Fruit fly (Drosophila melanogaster) Kc167 (cell line): ENCODE measurements around the gene CG31231.

ENCODE experiments used
- Myc ChIP-seq: fragments of >200 bp; optimal IDR thresholded peaks from 2 replicates; lab custom pipeline; 2017; ENCODE audit warnings: missing external identifiers
- insv ChIP-seq: fragments of >200 bp; optimal IDR thresholded peaks from 3 replicates; lab custom pipeline; 2018; ENCODE audit warnings: missing external identifiers
- psq ChIP-seq: fragments of >200 bp; optimal IDR thresholded peaks from 2 replicates; lab custom pipeline; 2017; ENCODE audit warnings: missing external identifiers
- ttk ChIP-seq: sonication (Bioruptor generic); optimal IDR thresholded peaks from 2 replicates; lab custom pipeline; 2017; ENCODE audit warnings: missing external identifiers

- TF ChIP-seq insv = no peak
- TF ChIP-seq Myc (lab: Kevin White, UChicago) = no peak
- no peak for TF ChIP-seq psq
- no peak for TF ChIP-seq ttk (lab: Kevin White, UChicago)
These were observed 15.2 kb downstream of the CG31231 start, which contains the start of the genes CG46318 and ChT for dm6 chr3R:18680332-18680731.
